Worm (Caenorhabditis elegans) whole organism, midembryonic: ENCODE results near the gene epc-1.

Experiments
- T22C8.4 ChIP-seq: fragments of 200-800 bp; sonication (Bioruptor generic); IDR thresholded peaks from 2 replicates; pipeline ENCODE4 v1.3.6; 2022; ENCODE audit warnings: missing genetic modification characterization, missing compliant biosample characterization
- cog-1 ChIP-seq: sonication (generic microtip); optimal IDR thresholded peaks from 2 replicates; lab custom pipeline; 2016; ENCODE audit warnings: missing genetic modification characterization, missing compliant biosample characterization
- flt-1 ChIP-seq: fragments of 200-800 bp; sonication (Bioruptor generic); IDR thresholded peaks from 2 replicates; pipeline ENCODE4 v1.3.6; 2022; ENCODE audit warnings: missing genetic modification characterization, missing compliant biosample characterization
- klf-2 ChIP-seq: fragments of 200-800 bp; sonication (Bioruptor generic); conservative IDR thresholded peaks from 2 replicates; pipeline ENCODE4 v1.3.6; 2022; ENCODE audit warnings: missing genetic modification reagents, missing genetic modification characterization, missing compliant biosample characterization
- med-1 ChIP-seq: sonication (generic microtip); optimal IDR thresholded peaks from 2 replicates; lab custom pipeline; 2017; ENCODE audit warnings: missing genetic modification characterization, mild to moderate bottlenecking, missing compliant biosample characterization, antibody characterized with exemption, missing genetic modification reagents; ENCODE audit not compliant: insufficient read depth
- ref-1 ChIP-seq: fragments of 200-800 bp; sonication (Bioruptor generic); conservative IDR thresholded peaks from 2 replicates; pipeline ENCODE4 v1.3.6; 2022; ENCODE audit warnings: missing genetic modification reagents, missing genetic modification characterization, missing compliant biosample characterization
- tab-1 ChIP-seq: fragments of 200-800 bp; sonication (Bioruptor generic); IDR thresholded peaks from 2 replicates; pipeline ENCODE4 v1.3.6; 2022; ENCODE audit warnings: missing genetic modification characterization, missing compliant biosample characterization
- ztf-23 ChIP-seq: fragments of 200-800 bp; sonication (Bioruptor generic); IDR thresholded peaks from 2 replicates; pipeline ENCODE4 v1.3.6; 2022; ENCODE audit warnings: missing genetic modification reagents, missing genetic modification characterization, missing compliant biosample characterization
- ztf-29 ChIP-seq: fragments of 200-800 bp; sonication (Bioruptor generic); IDR thresholded peaks from 2 replicates; pipeline ENCODE4 v1.3.6; 2022; ENCODE audit warnings: missing genetic modification reagents, missing genetic modification characterization, missing compliant biosample characterization

ce11 chrIII:12607302-12607701 lies 1.1 kb downstream of the epc-1 start:
- no peak for TF ChIP-seq flt-1 (GFP tag; lab: Robert Waterston, UW)
- no peak for TF ChIP-seq med-1 (GFP tag; lab: Kevin White, UChicago)
- TF ChIP-seq cog-1: no peak
- no peak for TF ChIP-seq tab-1 (GFP tag; lab: Robert Waterston, UW)
- TF ChIP-seq ref-1: no peak
- no peak for TF ChIP-seq ztf-29 (GFP tag; lab: Robert Waterston, UW)
- no peak for TF ChIP-seq ztf-23 (GFP tag; lab: Robert Waterston, UW)
- no peak for TF ChIP-seq T22C8.4
- 0 out of 2 replicates have a peak, but pooled peaks have one; percentile 9 for TF ChIP-seq klf-2 (GFP tag; lab: Robert Waterston, UW)
